Fruit fly (Drosophila melanogaster): Measurements from ENCODE around the gene f.
A peak's percentile ranks its signal among the peaks of the same experiment; 100 is the strongest.

The f gene

dm6 chrX:17308211-17308610 lies 75.5 kb downstream of the f start (continued):
- TF ChIP-seq CG6175 (GFP tag; IDR thresholded peaks at IDR 0.05) (no peak), gsb-n (tag; optimal IDR thresholded peaks at IDR 0.05) (peak; percentile 39), stwl (tag; optimal IDR thresholded peaks at IDR 0.05) (no peak), CG16779 (GFP tag; IDR thresholded peaks at IDR 0.05) (no peak), cad (GFP tag; optimal IDR thresholded peaks at IDR 0.05) (no peak), CG11247 (GFP tag; IDR thresholded peaks at IDR 0.05) (no peak), Taf1 (GFP tag; IDR thresholded peaks at IDR 0.05) (no peak), CG14965 (GFP tag; optimal IDR thresholded peaks at IDR 0.05; ENCODE audit: borderline replicate concordance) (no peak), CG8388 (GFP tag; optimal IDR thresholded peaks at IDR 0.05) (peak; percentile 19), Atf-2 (GFP tag; optimal IDR thresholded peaks at IDR 0.05) (no peak), shn (GFP tag; optimal IDR thresholded peaks at IDR 0.05) (no peak), CG4424 (GFP tag; optimal IDR thresholded peaks at IDR 0.05) (no peak), Elba2 (GFP tag; optimal IDR thresholded peaks at IDR 0.05) (no peak), CG9932 (GFP tag; IDR thresholded peaks at IDR 0.05) (no peak), bowl (GFP tag; IDR thresholded peaks at IDR 0.05) (no peak), CG4328 (GFP tag; optimal IDR thresholded peaks at IDR 0.05) (no peak), unpg (GFP tag; optimal IDR thresholded peaks at IDR 0.05) (peak; percentile 15), Xbp1 (GFP tag; optimal IDR thresholded peaks at IDR 0.05) (no peak), ap (GFP tag; IDR thresholded peaks at IDR 0.05) (no peak), ewg (GFP tag; optimal IDR thresholded peaks at IDR 0.05) (no peak), lola (GFP tag; optimal IDR thresholded peaks at IDR 0.05) (peak in 1 of 3 experiments; percentile 45), crol (GFP tag; IDR thresholded peaks at IDR 0.05) (no peak), Lhr (GFP tag; optimal IDR thresholded peaks at IDR 0.05) (no peak), kay (GFP tag; optimal IDR thresholded peaks at IDR 0.05) (no peak), ci (GFP tag; IDR thresholded peaks at IDR 0.05) (no peak), CG18599 (GFP tag; optimal IDR thresholded peaks at IDR 0.05) (no peak), CG30020 (tag; optimal IDR thresholded peaks at IDR 0.05) (no peak), lab (GFP tag; optimal IDR thresholded peaks at IDR 0.05) (no peak), CG10267 (tag; optimal IDR thresholded peaks at IDR 0.05) (peak; percentile 27), CG15601 (tag; optimal IDR thresholded peaks at IDR 0.05) (no peak), Meics (GFP tag; optimal IDR thresholded peaks at IDR 0.05) (no peak), ash1 (GFP tag; optimal IDR thresholded peaks at IDR 0.05) (no peak), kni (GFP tag; optimal IDR thresholded peaks at IDR 0.05) (no peak), CG4360 (GFP tag; IDR thresholded peaks at IDR 0.05) (no peak), Hr51 (GFP tag; optimal IDR thresholded peaks at IDR 0.05) (peak in 1 of 2 experiments; percentile 30), CG12299 (tag; optimal IDR thresholded peaks at IDR 0.05) (no peak), Xrp1 (GFP tag; IDR thresholded peaks at IDR 0.05) (peak; percentile 38; the same call in 1 of the 2 replicates), repo (GFP tag; optimal IDR thresholded peaks at IDR 0.05) (no peak), CG15479 (GFP tag; optimal IDR thresholded peaks at IDR 0.05) (no peak), Ssrp (tag; optimal IDR thresholded peaks at IDR 0.05) (peak; percentile 34), CG12391 (tag; optimal IDR thresholded peaks at IDR 0.05) (peak; percentile 21), CG2678 (tag; optimal IDR thresholded peaks at IDR 0.05) (peak; percentile 20), sima (GFP tag; optimal IDR thresholded peaks at IDR 0.05) (no peak), h (optimal IDR thresholded peaks at IDR 0.05) (no peak), CG8765 (GFP tag; IDR thresholded peaks at IDR 0.05) (no peak), dati (GFP tag; IDR thresholded peaks at IDR 0.05) (no peak), H2.0 (GFP tag; IDR thresholded peaks at IDR 0.05) (no peak), al (GFP tag; IDR thresholded peaks at IDR 0.05) (no peak), CG8359 (GFP tag; optimal IDR thresholded peaks at IDR 0.05; ENCODE audit: borderline replicate concordance) (no peak), psq (GFP tag; optimal IDR thresholded peaks at IDR 0.05) (no peak), ems (GFP tag; optimal IDR thresholded peaks at IDR 0.05) (no peak), dmrt99B (tag; optimal IDR thresholded peaks at IDR 0.05) (peak; percentile 44)

Measured in whole organism, embryonic.